Worm (Caenorhabditis elegans): ENCODE data around the gene F11A5.15.

F11A5.15 gene

DNA sequence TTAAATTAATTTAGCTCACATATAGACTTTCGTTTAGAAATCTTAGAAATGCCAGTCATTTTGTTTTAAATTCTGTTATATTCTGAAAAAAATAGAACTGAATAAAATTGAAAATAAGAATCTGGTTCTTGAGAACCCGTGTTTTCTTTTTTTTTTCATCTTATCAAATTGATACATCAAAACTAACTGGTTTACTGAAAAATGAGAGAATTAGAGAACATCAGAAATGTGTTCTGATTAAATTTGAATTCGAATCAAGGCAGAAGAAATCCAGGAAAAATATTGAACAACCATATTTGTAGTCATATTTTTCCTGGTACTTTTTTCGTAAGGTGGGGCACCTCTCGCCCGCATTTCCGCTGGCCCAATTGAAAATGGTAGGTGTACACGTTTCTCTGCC lies at the start of gene F11A5.15:
Gene F11A5.15 (minus strand): TSS at position 101 of the 400 bp plus-strand sequence.
- TF ChIP-seq skn-1 (tag; optimal IDR thresholded peaks at IDR 0.05) (no peak), nhr-25 (tag; optimal IDR thresholded peaks at IDR 0.05) (no peak), fkh-2 (tag; optimal IDR thresholded peaks at IDR 0.05) (no peak), ceh-16 (tag; optimal IDR thresholded peaks at IDR 0.05) (no peak), ama-1 (optimal IDR thresholded peaks at IDR 0.05) (no peak), ZK546.5 (tag; optimal IDR thresholded peaks at IDR 0.05) (no peak), aly-2 (tag; optimal IDR thresholded peaks at IDR 0.05) (no peak), nfya-1 (tag; optimal IDR thresholded peaks at IDR 0.05; ENCODE audit: insufficient read depth) (no peak), zag-1 (tag; optimal IDR thresholded peaks at IDR 0.05) (no peak), nhr-43 (tag; optimal IDR thresholded peaks at IDR 0.05; ENCODE audit: poor library complexity, severe bottlenecking) (no peak), sea-2 (GFP tag; optimal IDR thresholded peaks at IDR 0.05) (no peak), fkh-10 (GFP tag; optimal IDR thresholded peaks at IDR 0.05) (no peak), ceh-9 (tag; optimal IDR thresholded peaks at IDR 0.05) (no peak)

DNA sequence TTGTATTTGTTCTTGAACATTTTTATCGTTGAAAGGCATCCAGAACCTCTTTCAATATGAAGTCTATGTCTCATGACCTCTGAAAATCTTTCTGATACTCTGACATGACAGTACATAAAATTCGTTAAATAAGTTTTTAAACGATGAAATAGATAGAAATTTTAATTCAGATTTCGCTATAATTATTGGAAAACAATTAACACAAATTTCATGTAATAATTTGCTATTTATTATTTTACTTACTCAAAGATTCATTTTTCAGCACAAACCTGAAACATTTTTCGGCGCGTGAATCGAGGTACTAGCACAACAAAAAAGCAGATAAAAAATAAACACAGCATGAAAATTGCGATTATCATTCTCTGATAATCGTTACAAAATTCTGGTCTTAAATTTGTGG lies 48.1 kb upstream of the F11A5.15 start, which contains the start of gene T13F3.4:
Gene T13F3.4 (minus strand): TSS at position 101 of the 400 bp plus-strand sequence.
- TF ChIP-seq unc-39 (tag; optimal IDR thresholded peaks at IDR 0.05) (no peak), nhr-237 (tag; optimal IDR thresholded peaks at IDR 0.05) (no peak), pqm-1 (tag; optimal IDR thresholded peaks at IDR 0.05) (no peak), nhr-12 (tag; optimal IDR thresholded peaks at IDR 0.05) (no peak), zag-1 (tag; optimal IDR thresholded peaks at IDR 0.05) (no peak), nfya-1 (tag; optimal IDR thresholded peaks at IDR 0.05; ENCODE audit: insufficient read depth) (no peak), nhr-77 (tag; optimal IDR thresholded peaks at IDR 0.05) (no peak), R02D3.7 (tag; optimal IDR thresholded peaks at IDR 0.05) (no peak)

DNA sequence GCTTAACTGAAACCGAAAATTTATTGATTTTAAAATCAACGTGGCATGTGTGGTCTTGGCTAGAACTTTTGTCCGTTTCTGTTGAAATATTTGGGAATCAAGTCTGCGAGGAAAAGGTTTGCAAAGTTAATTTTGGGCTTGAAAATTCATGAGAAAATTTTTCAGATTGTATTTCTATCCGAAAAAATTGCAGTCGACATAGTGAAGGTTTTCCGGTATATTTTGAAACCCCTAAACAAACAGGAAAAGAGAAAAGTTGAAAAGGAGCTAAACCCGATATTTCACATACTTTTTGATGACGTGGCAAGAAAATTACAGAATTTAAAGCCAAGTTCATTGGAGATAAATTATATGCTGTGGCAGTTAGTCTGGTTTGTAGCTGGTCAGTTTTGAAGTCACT lies 41.3 kb upstream of the F11A5.15 start, which contains the start of gene nhr-127:
Gene nhr-127 (plus strand): TSS at position 301 of the 400 bp plus-strand sequence.
- TF ChIP-seq mml-1 (tag; optimal IDR thresholded peaks at IDR 0.05) (no peak), lsy-12 (tag; optimal IDR thresholded peaks at IDR 0.05) (no peak), sea-2 (GFP tag; optimal IDR thresholded peaks at IDR 0.05) (no peak), nhr-28 (tag; optimal IDR thresholded peaks at IDR 0.05) (no peak), zag-1 (tag; optimal IDR thresholded peaks at IDR 0.05) (no peak), ceh-16 (tag; optimal IDR thresholded peaks at IDR 0.05) (no peak), elt-2 (tag; optimal IDR thresholded peaks at IDR 0.05) (no peak), R02D3.7 (tag; optimal IDR thresholded peaks at IDR 0.05) (no peak), nhr-12 (tag; optimal IDR thresholded peaks at IDR 0.05) (no peak), lin-15B (tag; optimal IDR thresholded peaks at IDR 0.05) (no peak), snpc-4 (tag; optimal IDR thresholded peaks at IDR 0.05) (no peak), nhr-23 (tag; optimal IDR thresholded peaks at IDR 0.05) (no peak), daf-12 (tag; optimal IDR thresholded peaks at IDR 0.05) (no peak), pqm-1 (tag; optimal IDR thresholded peaks at IDR 0.05) (no peak), nhr-67 (tag; optimal IDR thresholded peaks at IDR 0.05) (no peak), ztf-4 (tag; optimal IDR thresholded peaks at IDR 0.05) (no peak), fkh-10 (GFP tag; optimal IDR thresholded peaks at IDR 0.05) (no peak), hmg-11 (tag; optimal IDR thresholded peaks at IDR 0.05) (no peak), nhr-76 (tag; optimal IDR thresholded peaks at IDR 0.05) (no peak)

DNA sequence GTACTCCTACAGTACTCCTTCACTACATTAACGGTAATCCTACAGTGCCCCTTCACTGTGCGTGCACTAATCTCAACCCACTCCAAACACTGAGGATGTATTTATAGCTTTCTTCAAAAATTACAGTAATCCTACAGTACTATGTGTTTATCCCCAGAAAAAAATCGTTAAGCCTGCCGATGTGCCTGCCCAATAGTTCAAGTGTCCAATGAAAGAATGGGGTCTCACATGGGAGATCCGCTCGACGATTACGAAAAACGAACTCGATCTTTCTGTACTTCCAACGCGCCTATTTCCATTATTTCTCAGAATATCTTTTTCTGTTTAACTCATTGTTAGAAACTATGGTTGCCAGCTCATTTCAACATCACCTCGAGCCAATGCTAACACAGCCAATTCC lies 39.7 kb upstream of the F11A5.15 start, which contains the start of gene nhr-218:
Gene nhr-218 (plus strand): TSS at position 301 of the 400 bp plus-strand sequence.
- TF ChIP-seq mdl-1 (tag; optimal IDR thresholded peaks at IDR 0.05) (no peak), nhr-67 (tag; optimal IDR thresholded peaks at IDR 0.05) (no peak), nhr-28 (tag; optimal IDR thresholded peaks at IDR 0.05) (no peak), nhr-23 (tag; optimal IDR thresholded peaks at IDR 0.05) (no peak), lin-15B (tag; optimal IDR thresholded peaks at IDR 0.05) (no peak), egl-5 (tag; optimal IDR thresholded peaks at IDR 0.05) (no peak), pqm-1 (tag; optimal IDR thresholded peaks at IDR 0.05) (no peak), nfya-1 (tag; optimal IDR thresholded peaks at IDR 0.05; ENCODE audit: insufficient read depth) (no peak), eor-1 (tag; optimal IDR thresholded peaks at IDR 0.05) (no peak), ceh-28 (tag; optimal IDR thresholded peaks at IDR 0.05) (no peak)

DNA sequence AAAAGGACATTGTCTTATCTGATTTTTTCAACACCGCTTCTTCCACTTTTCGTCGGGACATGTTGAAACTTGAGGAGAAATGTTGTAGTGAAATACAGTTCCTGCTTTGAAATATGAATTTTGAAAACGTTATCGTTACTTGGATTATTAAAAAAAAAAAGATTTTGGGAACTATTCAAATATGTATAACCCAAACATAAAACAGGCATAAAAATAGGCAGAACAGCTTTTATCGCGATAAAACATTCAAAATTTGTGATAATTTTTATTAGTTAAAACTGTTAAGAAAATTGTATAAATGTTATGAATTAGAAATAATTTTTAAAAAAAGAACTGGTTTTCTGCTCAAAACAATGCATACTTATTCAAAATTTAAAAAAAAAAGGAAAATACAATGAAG lies 38.0 kb upstream of the F11A5.15 start, which contains the start of gene bgnt-1.3:
Gene bgnt-1.3 (minus strand): TSS at position 101 of the 400 bp plus-strand sequence.
- TF ChIP-seq ama-1 (optimal IDR thresholded peaks at IDR 0.05) (no peak), pha-4 (tag; optimal IDR thresholded peaks at IDR 0.05) (no peak), mml-1 (tag; optimal IDR thresholded peaks at IDR 0.05) (no peak), nhr-43 (tag; optimal IDR thresholded peaks at IDR 0.05; ENCODE audit: poor library complexity, severe bottlenecking) (no peak), lsy-12 (tag; optimal IDR thresholded peaks at IDR 0.05) (no peak), fkh-10 (GFP tag; optimal IDR thresholded peaks at IDR 0.05) (no peak), ceh-28 (tag; optimal IDR thresholded peaks at IDR 0.05) (no peak), ztf-4 (tag; optimal IDR thresholded peaks at IDR 0.05) (no peak), hmg-11 (tag; optimal IDR thresholded peaks at IDR 0.05) (no peak), unc-62 (GFP tag; optimal IDR thresholded peaks at IDR 0.05) (no peak), nhr-76 (tag; optimal IDR thresholded peaks at IDR 0.05) (no peak), fkh-2 (tag; optimal IDR thresholded peaks at IDR 0.05) (no peak), unc-39 (tag; optimal IDR thresholded peaks at IDR 0.05) (no peak), nfya-1 (tag; optimal IDR thresholded peaks at IDR 0.05; ENCODE audit: insufficient read depth) (no peak), aly-2 (tag; optimal IDR thresholded peaks at IDR 0.05) (no peak), nhr-237 (tag; optimal IDR thresholded peaks at IDR 0.05) (no peak), nhr-77 (tag; optimal IDR thresholded peaks at IDR 0.05) (no peak), lin-15B (tag; optimal IDR thresholded peaks at IDR 0.05) (no peak), daf-12 (tag; optimal IDR thresholded peaks at IDR 0.05) (no peak)

Data from whole organism, L3 larva.